Worm (Caenorhabditis elegans): ENCODE measurements around the gene zyg-9.

DNA sequence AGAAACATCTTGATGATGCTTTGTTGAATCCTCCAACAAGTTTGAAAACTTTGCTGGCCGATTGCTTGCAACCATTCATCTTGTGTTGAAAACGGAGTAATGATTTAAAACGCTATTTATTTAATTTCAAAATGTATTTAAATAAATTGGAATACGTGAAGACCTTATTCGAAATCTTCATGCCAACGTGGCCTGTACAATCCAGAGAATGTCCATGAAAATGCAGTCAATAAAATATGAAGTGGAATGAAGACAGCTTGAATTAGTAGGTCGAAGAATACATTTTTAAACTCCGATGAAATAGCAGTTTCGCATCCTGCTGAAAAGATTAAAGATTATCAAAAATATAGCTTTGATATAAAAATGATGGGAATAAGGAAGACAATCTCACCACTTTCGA lies 3.1 kb upstream of the zyg-9 start, which contains the start of gene F22B5.5:
- TF ChIP-seq nhr-237 (tag; optimal IDR thresholded peaks at IDR 0.05) (no peak), nhr-28 (tag; optimal IDR thresholded peaks at IDR 0.05) (no peak), unc-62 (GFP tag; optimal IDR thresholded peaks at IDR 0.05) (no peak), pha-4 (tag; optimal IDR thresholded peaks at IDR 0.05) (no peak), blmp-1 (tag; optimal IDR thresholded peaks at IDR 0.05) (no peak), zip-8 (tag; optimal IDR thresholded peaks at IDR 0.05) (no peak), ztf-11 (tag; optimal IDR thresholded peaks at IDR 0.05) (no peak), ceh-39 (tag; optimal IDR thresholded peaks at IDR 0.05) (no peak), elt-3 (tag; optimal IDR thresholded peaks at IDR 0.05) (no peak), sptf-1 (tag; optimal IDR thresholded peaks at IDR 0.05) (no peak), M03D4.4 (tag; optimal IDR thresholded peaks at IDR 0.05) (no peak)

All from whole organism, mixed stage, embryonic.